Worm (Caenorhabditis elegans) whole organism, early embryonic: ENCODE measurements around the gene clec-35.

Experiments
- B0310.2 ChIP-seq: sonication (generic microtip); optimal IDR thresholded peaks from 2 replicates; lab custom pipeline; 2016; ENCODE audit warnings: mild to moderate bottlenecking, missing genetic modification characterization, missing compliant biosample characterization
- F13C5.2 ChIP-seq: sonication (generic microtip); optimal IDR thresholded peaks from 2 replicates; lab custom pipeline; 2017; ENCODE audit warnings: mild to moderate bottlenecking, missing genetic modification characterization, inconsistent platforms, missing compliant biosample characterization
- aly-1 ChIP-seq: sonication (generic microtip); optimal IDR thresholded peaks from 2 replicates; lab custom pipeline; 2016; ENCODE audit warnings: missing genetic modification characterization, missing compliant biosample characterization
- ama-1 ChIP-seq: fragments of 150-350 bp; optimal IDR thresholded peaks from 2 replicates; lab custom pipeline; 2014
- ceh-13 ChIP-seq: fragments of 200-800 bp; sonication (Bioruptor generic); optimal IDR thresholded peaks from 2 replicates; lab custom pipeline; 2018; ENCODE audit warnings: mild to moderate bottlenecking, missing genetic modification characterization, missing compliant biosample characterization
- ceh-36 ChIP-seq: sonication (generic microtip); optimal IDR thresholded peaks from 2 replicates; lab custom pipeline; 2016; ENCODE audit warnings: missing genetic modification characterization, inconsistent platforms, missing compliant biosample characterization
- ets-7 ChIP-seq: sonication (generic microtip); optimal IDR thresholded peaks from 2 replicates; lab custom pipeline; 2016; ENCODE audit warnings: missing genotype, missing genetic modification characterization, missing compliant biosample characterization
- flt-1 ChIP-seq: fragments of 200-800 bp; sonication (Bioruptor generic); IDR thresholded peaks from 2 replicates; pipeline ENCODE4 v1.3.6; 2022; ENCODE audit warnings: missing genetic modification characterization, missing compliant biosample characterization
- hmbx-1 ChIP-seq: sonication (generic microtip); optimal IDR thresholded peaks from 2 replicates; lab custom pipeline; 2016; ENCODE audit warnings: mild to moderate bottlenecking, missing genetic modification characterization, missing compliant biosample characterization
- hmg-4 ChIP-seq: fragments of 200-800 bp; sonication (Bioruptor generic); optimal IDR thresholded peaks from 2 replicates; lab custom pipeline; 2018; ENCODE audit warnings: mild to moderate bottlenecking, missing genetic modification characterization, missing compliant biosample characterization
- hnd-1 ChIP-seq: sonication (generic microtip); optimal IDR thresholded peaks from 2 replicates; lab custom pipeline; 2016; ENCODE audit warnings: missing genetic modification characterization, missing compliant biosample characterization
- pes-1 ChIP-seq: fragments of 200-800 bp; sonication (Bioruptor generic); IDR thresholded peaks from 2 replicates; pipeline ENCODE4 v1.3.6; 2022; ENCODE audit warnings: missing genetic modification reagents, missing genetic modification characterization, missing compliant biosample characterization
- scrt-1 ChIP-seq: fragments of 200-800 bp; sonication (Bioruptor generic); IDR thresholded peaks from 2 replicates; pipeline ENCODE4 v1.3.6; 2022; ENCODE audit warnings: missing genetic modification characterization, missing compliant biosample characterization
- sea-1 ChIP-seq: fragments of 200-800 bp; sonication (Bioruptor generic); conservative IDR thresholded peaks from 2 replicates; pipeline ENCODE4 v1.3.6; 2022; ENCODE audit warnings: missing genetic modification characterization, missing compliant biosample characterization
- tbx-11 ChIP-seq: fragments of 200-800 bp; sonication (Bioruptor generic); IDR thresholded peaks from 2 replicates; pipeline ENCODE4 v1.3.6; 2022; ENCODE audit warnings: missing genetic modification characterization, missing compliant biosample characterization
- tbx-37 ChIP-seq: fragments of 200-800 bp; sonication (Bioruptor generic); conservative IDR thresholded peaks from 2 replicates; pipeline ENCODE4 v1.3.6; 2022; ENCODE audit warnings: missing genetic modification reagents, missing genetic modification characterization, missing compliant biosample characterization
- tra-4 ChIP-seq: sonication (generic microtip); optimal IDR thresholded peaks from 2 replicates; lab custom pipeline; 2017; ENCODE audit warnings: missing genetic modification characterization, missing compliant biosample characterization

clec-35 gene

DNA sequence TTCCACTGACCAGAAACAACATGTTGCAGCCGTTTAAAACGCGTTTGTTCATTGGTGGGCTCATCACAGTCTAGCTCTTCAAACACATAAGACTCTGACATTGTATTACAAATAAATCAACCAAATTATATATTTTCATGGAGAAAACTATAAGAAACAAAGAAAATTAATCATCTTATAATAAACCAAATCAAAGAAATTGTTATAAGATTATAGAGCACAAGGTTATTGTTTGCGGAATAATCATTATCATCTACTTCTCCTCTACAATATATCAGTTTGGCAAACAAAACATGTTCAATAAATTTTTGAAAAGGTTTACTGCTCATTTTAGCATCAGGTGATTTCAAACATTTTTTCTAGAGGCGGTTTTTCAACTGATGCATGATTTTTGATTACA is 7.9 kb upstream of the clec-35 start, which contains the start of the genes clec-32 and clec-24:
TSS of gene clec-32 (minus strand) at position 101 of the 400 bp plus-strand sequence.
TSS of gene clec-24 (plus strand) at position 294 of the 400 bp plus-strand sequence.
- no peak for TF ChIP-seq scrt-1 (GFP tag; lab: Robert Waterston, UW)
- TF ChIP-seq ceh-13 (GFP tag; lab: Kevin White, UChicago): no peak
- TF ChIP-seq flt-1 (GFP tag; lab: Robert Waterston, UW): no peak
- TF ChIP-seq hnd-1 (tag; lab: Kevin White, UChicago): no peak
- no peak for TF ChIP-seq pes-1
- no peak for TF ChIP-seq aly-1 (tag; lab: Kevin White, UChicago)
- no peak for TF ChIP-seq hmbx-1 (tag; lab: Kevin White, UChicago)
- no peak for TF ChIP-seq tra-4
- TF ChIP-seq B0310.2 (tag; lab: Kevin White, UChicago): no peak

DNA sequence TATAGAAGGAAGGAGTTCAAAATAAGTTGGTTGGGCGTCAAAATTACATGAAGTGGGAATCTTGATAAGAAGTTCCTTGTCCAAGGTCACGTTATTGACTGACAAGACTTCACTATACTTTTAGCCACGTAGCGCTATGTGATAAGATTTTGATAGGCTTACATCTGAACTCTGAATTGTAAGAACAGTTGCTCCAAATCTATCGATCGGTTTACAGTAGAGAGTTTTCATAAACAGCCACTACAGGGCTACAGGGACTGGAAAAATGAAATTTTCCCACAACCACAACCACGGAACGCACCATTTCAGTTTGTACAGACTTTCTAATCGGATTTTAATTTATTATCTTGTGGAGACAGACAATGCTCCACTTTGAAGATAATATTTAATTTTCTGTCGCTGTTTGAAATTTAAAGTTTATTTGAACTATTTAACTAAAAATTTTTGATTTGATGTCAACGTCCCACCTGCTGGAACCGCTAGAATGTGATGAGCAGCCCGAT is 4.2 kb upstream of the clec-35 start, which contains the start of the genes clec-31 and clec-22:
TSS of gene clec-31 (minus strand) at position 101 of the 503 bp plus-strand sequence.
TSS of gene clec-22 (plus strand) at position 453 of the 503 bp plus-strand sequence.
- no peak for TF ChIP-seq scrt-1 (GFP tag; lab: Robert Waterston, UW)
- TF ChIP-seq B0310.2 (tag; lab: Kevin White, UChicago): no peak
- no peak for TF ChIP-seq hnd-1 (tag; lab: Kevin White, UChicago)
- TF ChIP-seq flt-1 (GFP tag; lab: Robert Waterston, UW): no peak
- TF ChIP-seq ceh-13 (GFP tag; lab: Kevin White, UChicago): no peak

DNA sequence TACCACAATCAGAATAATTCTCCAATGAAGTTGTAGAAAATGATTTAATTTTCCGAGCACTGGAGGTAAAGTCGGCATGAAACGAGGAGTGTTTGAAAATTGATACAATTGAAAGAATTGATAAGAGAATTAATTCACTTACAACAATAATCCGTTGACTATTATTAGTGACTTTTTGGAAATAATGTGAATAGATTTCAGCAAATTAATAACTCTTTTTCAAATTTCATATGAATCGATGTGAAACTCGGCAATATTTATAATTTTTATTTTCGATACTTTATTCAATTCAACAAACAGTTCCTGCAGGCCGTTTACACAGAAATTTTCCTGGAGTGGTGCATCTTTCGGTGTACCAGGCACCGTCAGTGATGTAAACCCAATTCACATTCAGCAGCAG is 1.9 kb downstream of the clec-35 start, which contains the start of gene clec-37:
TSS of gene clec-37 (minus strand) at position 101 of the 400 bp plus-strand sequence.
- TF ChIP-seq F13C5.2 (tag; lab: Kevin White, UChicago) (no peak), tbx-11 (GFP tag; lab: Robert Waterston, UW) (no peak), tbx-37 (GFP tag; lab: Robert Waterston, UW) (no peak), B0310.2 (tag; lab: Kevin White, UChicago) (no peak)

DNA sequence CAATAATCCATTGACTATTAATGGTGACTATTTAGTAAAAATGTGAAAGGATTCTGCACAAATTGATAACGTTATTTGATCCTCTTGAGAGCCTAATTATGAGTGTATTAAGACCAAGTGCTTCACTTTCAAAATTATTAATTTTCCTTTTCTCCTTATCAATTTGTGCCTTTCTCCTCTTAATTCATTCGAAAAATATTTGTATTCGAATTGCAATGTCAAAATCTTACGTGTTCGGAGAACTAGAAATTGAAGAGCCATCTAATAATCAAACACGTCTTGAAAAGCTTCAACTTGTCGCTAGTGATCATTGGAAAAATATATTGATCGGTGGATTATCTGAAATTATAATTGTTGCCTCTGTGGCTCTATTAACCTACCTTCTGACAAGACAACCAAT is 5.4 kb downstream of the clec-35 start, which contains the start of the genes clec-36 and clec-26:
TSS of gene clec-36 (minus strand) at position 101 of the 400 bp plus-strand sequence.
TSS of gene clec-26 (plus strand) at position 114 of the 400 bp plus-strand sequence.
- TF ChIP-seq ceh-36 (tag; lab: Kevin White, UChicago) (no peak), F13C5.2 (tag; lab: Kevin White, UChicago) (no peak), pes-1 (no peak), tra-4 (no peak), flt-1 (GFP tag; lab: Robert Waterston, UW) (no peak), aly-1 (tag; lab: Kevin White, UChicago) (no peak), hmbx-1 (tag; lab: Kevin White, UChicago) (no peak), ets-7 (tag; lab: Kevin White, UChicago) (no peak), ceh-13 (GFP tag; lab: Kevin White, UChicago) (no peak), scrt-1 (GFP tag; lab: Robert Waterston, UW) (no peak), hmg-4 (GFP tag; lab: Kevin White, UChicago) (no peak), hnd-1 (tag; lab: Kevin White, UChicago) (no peak)

DNA sequence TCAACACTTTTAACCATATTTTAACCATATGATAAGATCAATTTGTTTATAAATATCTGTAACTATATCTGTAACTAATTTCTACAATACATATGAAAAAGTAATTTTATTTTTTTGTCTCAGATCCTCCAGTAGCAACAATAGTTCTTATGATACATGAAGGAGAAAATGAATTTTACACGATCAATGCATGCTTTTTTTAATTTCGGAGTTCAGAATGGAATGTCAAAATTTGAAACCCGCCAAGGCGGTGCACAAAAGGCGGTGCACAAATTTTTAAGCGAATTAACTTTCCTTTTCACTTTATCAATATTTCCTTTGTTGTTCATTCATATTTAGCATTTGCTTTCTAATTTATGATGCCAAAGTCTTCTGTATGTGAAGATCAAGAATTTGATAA is 10.9 kb downstream of the clec-35 start, which contains the start of gene clec-25:
TSS of gene clec-25 (plus strand) at position 301 of the 400 bp plus-strand sequence.
- no peak for TF ChIP-seq ceh-13 (GFP tag; lab: Kevin White, UChicago)
- no peak for TF ChIP-seq pes-1
- TF ChIP-seq flt-1 (GFP tag; lab: Robert Waterston, UW): no peak
- no peak for TF ChIP-seq ceh-36 (tag; lab: Kevin White, UChicago)
- no peak for TF ChIP-seq tbx-11 (GFP tag; lab: Robert Waterston, UW)
- no peak for TF ChIP-seq ets-7 (tag; lab: Kevin White, UChicago)
- TF ChIP-seq sea-1 (GFP tag; lab: Robert Waterston, UW): no peak
- TF ChIP-seq hmbx-1 (tag; lab: Kevin White, UChicago): no peak
- no peak for TF ChIP-seq F13C5.2 (tag; lab: Kevin White, UChicago)
- TF ChIP-seq aly-1 (tag; lab: Kevin White, UChicago): no peak
- TF ChIP-seq tra-4: no peak
- TF ChIP-seq scrt-1 (GFP tag; lab: Robert Waterston, UW): no peak
- no peak for TF ChIP-seq ama-1
- no peak for TF ChIP-seq hmg-4 (GFP tag; lab: Kevin White, UChicago)
- no peak for TF ChIP-seq tbx-37 (GFP tag; lab: Robert Waterston, UW)
- no peak for TF ChIP-seq B0310.2 (tag; lab: Kevin White, UChicago)
- no peak for TF ChIP-seq hnd-1 (tag; lab: Kevin White, UChicago)

DNA sequence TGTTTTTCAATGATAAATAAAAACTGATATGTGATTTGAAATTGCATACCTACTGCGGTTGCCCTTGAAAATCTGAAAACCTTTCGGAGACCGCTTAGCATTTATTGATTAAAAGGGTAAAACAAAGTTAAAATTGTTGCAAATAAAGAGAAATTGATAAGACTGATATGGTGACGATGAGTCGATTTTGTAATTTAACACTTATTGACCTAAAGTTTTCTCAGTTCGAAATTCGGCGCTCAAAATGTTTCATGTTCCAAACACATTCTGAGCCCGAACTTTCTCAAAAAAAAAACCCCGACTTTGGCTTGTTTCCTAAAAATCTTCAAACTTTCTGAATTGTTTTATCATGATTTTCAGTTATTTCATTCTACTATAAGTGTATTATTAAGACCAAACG is 12.9 kb downstream of the clec-35 start, which contains the start of gene clec-40:
TSS of gene clec-40 (minus strand) at position 101 of the 400 bp plus-strand sequence.
- TF ChIP-seq tbx-37 (GFP tag; lab: Robert Waterston, UW): no peak

DNA sequence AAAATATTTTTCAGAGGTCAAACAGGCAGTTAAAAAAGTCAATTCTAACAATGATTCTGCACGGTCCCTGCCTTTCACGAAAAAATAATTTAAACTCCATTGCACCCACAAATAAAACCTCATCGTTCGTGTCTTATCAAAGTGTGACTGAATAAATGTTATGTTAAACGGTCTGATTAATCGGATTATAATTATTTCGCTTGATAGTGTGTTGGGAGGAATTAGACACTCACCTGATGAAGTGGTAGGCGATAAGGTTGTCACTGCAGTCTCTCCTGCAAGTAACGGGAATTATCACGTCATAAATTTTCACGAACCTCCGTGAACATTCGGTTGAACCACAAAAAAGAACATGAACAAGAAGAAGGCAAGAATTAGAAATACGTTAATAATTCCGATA is 13.6 kb downstream of the clec-35 start:
- TF ChIP-seq flt-1 (GFP tag; lab: Robert Waterston, UW): no peak
- no peak for TF ChIP-seq scrt-1 (GFP tag; lab: Robert Waterston, UW)
- TF ChIP-seq tbx-37 (GFP tag; lab: Robert Waterston, UW): no peak

DNA sequence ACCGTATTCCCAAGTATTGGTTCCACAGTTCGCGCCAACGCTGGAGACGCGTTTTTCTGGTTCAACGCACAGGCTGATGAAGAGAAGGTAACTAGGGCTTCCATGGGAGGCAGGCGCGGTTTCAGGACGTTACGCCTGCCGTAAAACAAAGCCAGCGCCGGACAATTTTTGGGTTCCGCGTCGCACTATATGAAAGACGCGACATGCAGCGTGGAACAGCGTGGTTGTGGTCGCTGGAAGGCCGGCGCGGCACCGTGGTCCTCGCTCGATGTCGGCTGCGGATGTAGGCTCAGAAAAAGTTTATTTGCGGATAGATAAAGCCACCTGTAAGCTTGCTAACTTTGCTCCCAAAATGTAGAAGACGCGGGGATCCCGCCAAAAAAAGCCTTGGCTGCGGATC is 15.4 kb downstream of the clec-35 start:
- TF ChIP-seq hmg-4 (GFP tag; lab: Kevin White, UChicago) (no peak), pes-1 (no peak), ceh-13 (GFP tag; lab: Kevin White, UChicago) (no peak), ets-7 (tag; lab: Kevin White, UChicago) (no peak), ceh-36 (tag; lab: Kevin White, UChicago) (no peak)
